Worm (Caenorhabditis elegans) whole organism, L1 larva: ENCODE data around the gene mrck-1.

ENCODE experiments used
- C04F5.9 ChIP-seq: sonication (generic microtip); optimal IDR thresholded peaks from 2 replicates; lab custom pipeline; 2016; ENCODE audit warnings: missing genetic modification characterization, missing compliant biosample characterization
- ama-1 ChIP-seq: fragments of 150-350 bp; optimal IDR thresholded peaks from 2 replicates; lab custom pipeline; 2014
- ceh-90 ChIP-seq: sonication (generic microtip); optimal IDR thresholded peaks from 2 replicates; lab custom pipeline; 2016; ENCODE audit warnings: missing genetic modification characterization, missing compliant biosample characterization
- ces-1 ChIP-seq: fragments of 150-350 bp; optimal IDR thresholded peaks from 2 replicates; lab custom pipeline; 2014; ENCODE audit warnings: missing biosample characterization, missing genetic modification reagents, missing genetic modification characterization
- elt-2 ChIP-seq: sonication (generic microtip); optimal IDR thresholded peaks from 2 replicates; lab custom pipeline; 2016; ENCODE audit warnings: missing genetic modification characterization, mild to moderate bottlenecking, inconsistent platforms, missing compliant biosample characterization, missing genetic modification reagents
- grh-1 ChIP-seq: fragments of 200-800 bp; sonication (Bioruptor generic); IDR thresholded peaks from 2 replicates; pipeline ENCODE4 v1.3.6; 2022; ENCODE audit warnings: missing genetic modification reagents, missing genetic modification characterization, missing compliant biosample characterization
- hpl-2 ChIP-seq: fragments of 150-350 bp; optimal IDR thresholded peaks from 2 replicates; lab custom pipeline; 2014; ENCODE audit warnings: missing biosample characterization, missing genetic modification reagents, missing genetic modification characterization
- nhr-84 ChIP-seq: sonication (generic microtip); optimal IDR thresholded peaks from 2 replicates; lab custom pipeline; 2017; ENCODE audit warnings: missing biosample characterization, missing genetic modification characterization
- zag-1 ChIP-seq: fragments of 150-350 bp; optimal IDR thresholded peaks from 2 replicates; lab custom pipeline; 2014; ENCODE audit warnings: missing biosample characterization, missing genetic modification characterization

DNA sequence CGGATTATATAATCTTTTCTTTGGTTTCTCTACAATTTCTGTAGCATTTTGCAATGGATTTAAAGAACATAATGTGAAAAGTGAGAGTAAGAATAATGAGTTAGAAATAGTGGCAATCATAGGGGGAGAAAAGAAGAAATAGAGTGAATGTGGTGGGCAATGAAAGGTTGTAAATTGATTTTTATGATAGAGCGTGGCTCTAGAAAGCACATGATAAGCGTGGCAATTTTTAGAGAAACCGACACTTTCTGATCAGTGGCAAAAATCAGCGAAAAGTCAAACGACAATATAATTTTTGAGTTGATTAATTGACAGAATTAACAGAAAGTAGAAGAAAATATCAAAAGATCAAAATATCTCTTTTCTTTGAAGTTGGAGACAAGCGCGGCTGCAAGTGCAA is 25.3 kb upstream of the mrck-1 start, which contains the start of gene K12B6.9:
- no peak for TF ChIP-seq hpl-2 (GFP tag; lab: Kevin White, UChicago)
- TF ChIP-seq ces-1 (GFP tag; lab: Kevin White, UChicago): no peak
- no peak for TF ChIP-seq ceh-90 (tag; lab: Kevin White, UChicago)
- peak; percentile 55 for TF ChIP-seq elt-2 (tag; lab: Kevin White, UChicago)
- TF ChIP-seq C04F5.9 (tag; lab: Kevin White, UChicago): no peak
- TF ChIP-seq zag-1 (tag; lab: Kevin White, UChicago): no peak
- TF ChIP-seq nhr-84 (tag; lab: Kevin White, UChicago): no peak
- no peak for TF ChIP-seq grh-1 (GFP tag; lab: Robert Waterston, UW)
- no peak for TF ChIP-seq ama-1 (lab: Kevin White, UChicago)
